Worm (Caenorhabditis elegans): ENCODE measurements around the gene tag-278.

tag-278 gene

DNA sequence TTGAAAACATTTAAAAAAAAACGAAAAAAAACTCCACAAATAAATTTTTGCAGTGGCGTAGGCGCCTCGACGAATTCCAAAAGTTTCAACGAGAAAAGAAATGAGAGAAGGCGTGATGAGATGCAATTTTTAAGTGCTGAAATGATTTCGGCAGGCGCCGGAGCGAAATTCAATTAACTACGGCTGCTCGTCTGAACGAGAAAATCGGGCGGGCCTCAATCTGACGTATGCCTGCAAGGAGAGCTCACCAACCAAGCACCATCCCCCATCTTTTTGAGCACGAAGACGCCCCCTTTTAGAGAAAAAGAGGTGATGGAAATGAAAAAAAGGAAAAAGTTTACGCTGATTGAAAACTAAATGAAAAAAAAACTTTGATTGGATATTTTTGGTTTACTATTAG is 54.2 kb downstream of the tag-278 start:
- no peak for TF ChIP-seq unc-62 (GFP tag; optimal IDR thresholded peaks at IDR 0.05)
